Worm (Caenorhabditis elegans): Measurements from ENCODE around the gene F18A1.7.
A peak's percentile ranks its signal among the peaks of the same experiment; 100 is the strongest.

F18A1.7 gene

ce11 chrII:7642016-7642653 lies 21.4 kb downstream of the F18A1.7 start (continued):
- TF ChIP-seq ces-1 (GFP tag; optimal IDR thresholded peaks at IDR 0.05), result peak; percentile 19
- TF ChIP-seq D1046.2 (GFP tag; IDR thresholded peaks at IDR 0.05), result no peak
- TF ChIP-seq aly-2 (tag; optimal IDR thresholded peaks at IDR 0.05), result no peak
- no peak for TF ChIP-seq R02D3.7 (tag; optimal IDR thresholded peaks at IDR 0.05)

- TF ChIP-seq hlh-11 (tag; optimal IDR thresholded peaks at IDR 0.05) (peak; percentile 33), php-3 (GFP tag; IDR thresholded peaks at IDR 0.05) (no peak), mep-1 (tag; optimal IDR thresholded peaks at IDR 0.05) (peak; percentile 6), hlh-30 (tag; optimal IDR thresholded peaks at IDR 0.05; ENCODE audit: insufficient read depth) (peak; percentile 51), lin-29 (GFP tag; IDR thresholded peaks at IDR 0.05) (no peak), set-16 (GFP tag; IDR thresholded peaks at IDR 0.05) (0 out of 2 replicates have a peak, but pooled peaks have one; percentile 9), cey-2 (tag; optimal IDR thresholded peaks at IDR 0.05; ENCODE audit: borderline replicate concordance, insufficient read depth) (no peak), ces-1 (GFP tag; optimal IDR thresholded peaks at IDR 0.05) (no peak), nhr-11 (tag; optimal IDR thresholded peaks at IDR 0.05) (peak; percentile 64), gei-8 (GFP tag; optimal IDR thresholded peaks at IDR 0.05) (no peak), hmg-1.1 (GFP tag; IDR thresholded peaks at IDR 0.05) (no peak), mdt-29 (GFP tag; IDR thresholded peaks at IDR 0.05) (no peak), spr-3 (GFP tag; optimal IDR thresholded peaks at IDR 0.05) (no peak), unc-62 (GFP tag; optimal IDR thresholded peaks at IDR 0.05 in 1 of 2) (peak in 1 of 2 experiments; percentile 92), unc-62 (tag; optimal IDR thresholded peaks at IDR 0.05) (no peak), ztf-11 (tag; optimal IDR thresholded peaks at IDR 0.05) (no peak), mxl-2 (GFP tag; conservative IDR thresholded peaks at IDR 0.05) (no peak), mxl-3 (GFP tag; optimal IDR thresholded peaks at IDR 0.05) (no peak), nhr-10 (tag; optimal IDR thresholded peaks at IDR 0.05) (no peak), nhr-77 (tag; optimal IDR thresholded peaks at IDR 0.05) (no peak)
Observed at ce11 chrII:7640161-7640841, 23.3 kb downstream of the F18A1.7 start.

- TF ChIP-seq dmd-6 (GFP tag; IDR thresholded peaks at IDR 0.05), result peak; percentile 85
- 0 out of 2 replicates have a peak, but pooled peaks have one; percentile 7 for TF ChIP-seq tra-1 (GFP tag; IDR thresholded peaks at IDR 0.05)
- TF ChIP-seq nhr-111 (GFP tag; optimal IDR thresholded peaks at IDR 0.05), result no peak
- TF ChIP-seq pqm-1 (tag; optimal IDR thresholded peaks at IDR 0.05), result peak; percentile 65
- peak; percentile 50 for TF ChIP-seq mxl-3 (GFP tag; optimal IDR thresholded peaks at IDR 0.05)
- no peak for TF ChIP-seq unc-39 (tag; optimal IDR thresholded peaks at IDR 0.05)
- TF ChIP-seq mdt-29 (GFP tag; IDR thresholded peaks at IDR 0.05), result 0 out of 2 replicates have a peak, but pooled peaks have one; percentile 18
- no peak for TF ChIP-seq snpc-4 (tag; optimal IDR thresholded peaks at IDR 0.05)
- TF ChIP-seq daf-16 (GFP tag; optimal IDR thresholded peaks at IDR 0.05), result no peak
- peak; percentile 37 for TF ChIP-seq daf-16 (tag; optimal IDR thresholded peaks at IDR 0.05)
- TF ChIP-seq ama-1 (optimal IDR thresholded peaks at IDR 0.05), result no peak
- TF ChIP-seq hlh-11 (tag; optimal IDR thresholded peaks at IDR 0.05), result peak; percentile 74
- TF ChIP-seq lin-1 (GFP tag; IDR thresholded peaks at IDR 0.05), result no peak
- TF ChIP-seq dmd-9 (GFP tag; IDR thresholded peaks at IDR 0.05), result no peak
- no peak for TF ChIP-seq sdz-12 (GFP tag; optimal IDR thresholded peaks at IDR 0.05)
- no peak for TF ChIP-seq php-3 (GFP tag; IDR thresholded peaks at IDR 0.05)
- peak; percentile 13 for TF ChIP-seq hlh-30 (tag; optimal IDR thresholded peaks at IDR 0.05; ENCODE audit: insufficient read depth)
- no peak for TF ChIP-seq lsy-2 (tag; optimal IDR thresholded peaks at IDR 0.05)
- peak; percentile 10 for TF ChIP-seq nhr-28 (tag; optimal IDR thresholded peaks at IDR 0.05)
- no peak for TF ChIP-seq mep-1 (tag; optimal IDR thresholded peaks at IDR 0.05)
- TF ChIP-seq F44E2.7 (GFP tag; IDR thresholded peaks at IDR 0.05), result no peak
- TF ChIP-seq lin-39 (tag; optimal IDR thresholded peaks at IDR 0.05), result no peak
- peak; percentile 58 for TF ChIP-seq aha-1 (tag)
- no peak for TF ChIP-seq ZK337.2 (GFP tag; IDR thresholded peaks at IDR 0.05)
- TF ChIP-seq D1046.2 (GFP tag; IDR thresholded peaks at IDR 0.05), result 0 out of 2 replicates have a peak, but pooled peaks have one; percentile 34
- TF ChIP-seq ceh-82 (tag; optimal IDR thresholded peaks at IDR 0.05), result no peak
Observed at ce11 chrII:7639036-7639435, 24.5 kb downstream of the F18A1.7 start.

All from whole organism, L4 larva.